Fruit fly (Drosophila melanogaster): ENCODE measurements around the gene CG4789.

Gene CG4789

DNA sequence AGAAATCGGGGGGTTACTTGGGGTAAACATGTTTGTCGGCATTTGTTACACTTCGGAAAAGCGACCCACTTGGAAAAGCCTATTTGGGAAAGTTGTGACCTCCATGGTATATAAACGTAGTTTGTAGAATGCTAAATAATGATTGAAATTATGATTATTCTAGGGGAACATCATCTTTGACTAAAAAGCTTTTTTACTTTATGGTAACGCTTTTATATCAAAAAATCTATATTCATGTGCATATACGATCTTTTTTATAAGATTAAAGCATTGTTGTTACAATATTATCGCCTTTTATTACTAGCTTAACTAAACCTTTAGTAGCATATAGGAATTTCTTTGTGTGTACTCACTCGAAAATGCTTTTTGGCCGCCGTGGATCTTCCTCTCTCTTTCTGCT, 33.5 kb downstream of the CG4789 start (continued):
- TF ChIP-seq Mad (GFP tag; optimal IDR thresholded peaks at IDR 0.05) (no peak), pho (GFP tag; optimal IDR thresholded peaks at IDR 0.05) (peak; percentile 23), CG11696 (GFP tag; IDR thresholded peaks at IDR 0.05) (no peak), CG30431 (GFP tag; optimal IDR thresholded peaks at IDR 0.05) (no peak), CG14014 (GFP tag; IDR thresholded peaks at IDR 0.05) (no peak), CG10274 (GFP tag; optimal IDR thresholded peaks at IDR 0.05) (no peak), CG34422 (GFP tag; IDR thresholded peaks at IDR 0.05) (no peak), pita (GFP tag; optimal IDR thresholded peaks at IDR 0.05) (no peak), CG6689 (GFP tag; IDR thresholded peaks at IDR 0.05) (peak; percentile 55), ato (GFP tag; IDR thresholded peaks at IDR 0.05; ENCODE audit: partially characterized antibody) (no peak), en (GFP tag; optimal IDR thresholded peaks at IDR 0.05) (no peak), E2f2 (GFP tag; IDR thresholded peaks at IDR 0.05) (peak; percentile 35; the same call in 1 of the 2 replicates), CG7357 (GFP tag; IDR thresholded peaks at IDR 0.05) (0 out of 3 replicates have a peak, but pooled peaks have one; percentile 32), lab (GFP tag; optimal IDR thresholded peaks at IDR 0.05) (peak; percentile 26), cato (GFP tag; optimal IDR thresholded peaks at IDR 0.05; ENCODE audit: borderline replicate concordance) (no peak), tna (GFP tag; IDR thresholded peaks at IDR 0.05; ENCODE audit: partially characterized antibody) (no peak), CG12219 (GFP tag; optimal IDR thresholded peaks at IDR 0.05) (no peak), vfl (GFP tag; optimal IDR thresholded peaks at IDR 0.05) (no peak), CG34376 (GFP tag; optimal IDR thresholded peaks at IDR 0.05) (no peak), Doc3 (GFP tag; IDR thresholded peaks at IDR 0.05; ENCODE audit: partially characterized antibody) (no peak), stc (GFP tag; IDR thresholded peaks at IDR 0.05) (0 out of 2 replicates have a peak, but pooled peaks have one; percentile 47), Kr (GFP tag; optimal IDR thresholded peaks at IDR 0.05) (no peak), Bgb (GFP tag; IDR thresholded peaks at IDR 0.05; ENCODE audit: partially characterized antibody) (no peak), CG12769 (tag; optimal IDR thresholded peaks at IDR 0.05) (no peak), Hr3 (GFP tag; optimal IDR thresholded peaks at IDR 0.05) (peak; percentile 15), Awh (GFP tag; IDR thresholded peaks at IDR 0.05) (no peak), Doc2 (GFP tag; IDR thresholded peaks at IDR 0.05) (no peak), CG15011 (GFP tag; optimal IDR thresholded peaks at IDR 0.05) (no peak), CG18619 (GFP tag; optimal IDR thresholded peaks at IDR 0.05) (peak; percentile 42), row (GFP tag; IDR thresholded peaks at IDR 0.05) (peak; percentile 57), NfI (GFP tag; optimal IDR thresholded peaks at IDR 0.05) (peak; percentile 31), Sox102F (GFP tag; optimal IDR thresholded peaks at IDR 0.05) (peak; percentile 53), lbe (GFP tag; optimal IDR thresholded peaks at IDR 0.05) (no peak), pum (GFP tag; optimal IDR thresholded peaks at IDR 0.05) (peak; percentile 9), CG9609 (GFP tag; optimal IDR thresholded peaks at IDR 0.05) (no peak), Neu2 (GFP tag; optimal IDR thresholded peaks at IDR 0.05; ENCODE audit: borderline replicate concordance) (no peak), Atf3 (GFP tag; optimal IDR thresholded peaks at IDR 0.05) (no peak), CG8290 (GFP tag; optimal IDR thresholded peaks at IDR 0.05) (no peak), CG8290 (tag; optimal IDR thresholded peaks at IDR 0.05) (no peak), CG3995 (GFP tag; optimal IDR thresholded peaks at IDR 0.05) (no peak), CG11723 (GFP tag; optimal IDR thresholded peaks at IDR 0.05) (peak; percentile 32), zfh1 (GFP tag; IDR thresholded peaks at IDR 0.05) (no peak), CG17912 (GFP tag; optimal IDR thresholded peaks at IDR 0.05) (no peak), CG9797 (GFP tag; optimal IDR thresholded peaks at IDR 0.05) (no peak), CrebB (tag; optimal IDR thresholded peaks at IDR 0.05) (no peak), ems (GFP tag; optimal IDR thresholded peaks at IDR 0.05) (no peak), CG12071 (GFP tag; optimal IDR thresholded peaks at IDR 0.05) (no peak), bab2 (GFP tag; optimal IDR thresholded peaks at IDR 0.05) (peak; percentile 26), Chrac-16 (GFP tag; optimal IDR thresholded peaks at IDR 0.05) (no peak), bowl (GFP tag; IDR thresholded peaks at IDR 0.05) (no peak), gt (GFP tag; IDR thresholded peaks at IDR 0.05) (no peak), CG1603 (tag; optimal IDR thresholded peaks at IDR 0.05) (no peak)

Measured in whole organism, embryonic.